Fruit fly (Drosophila melanogaster): ENCODE data around the gene CG33061.

CG33061 gene

dm6 chr3L:16346023-16346422, 16.4 kb downstream of the CG33061 start, which contains the start of gene CG33257:
Gene CG33257 (plus strand): TSS chr3L:16346323.
- TF ChIP-seq cnc (optimal IDR thresholded peaks at IDR 0.05) (no peak), kay (GFP tag; ENCODE audit: borderline replicate concordance) (no peak)

DNA sequence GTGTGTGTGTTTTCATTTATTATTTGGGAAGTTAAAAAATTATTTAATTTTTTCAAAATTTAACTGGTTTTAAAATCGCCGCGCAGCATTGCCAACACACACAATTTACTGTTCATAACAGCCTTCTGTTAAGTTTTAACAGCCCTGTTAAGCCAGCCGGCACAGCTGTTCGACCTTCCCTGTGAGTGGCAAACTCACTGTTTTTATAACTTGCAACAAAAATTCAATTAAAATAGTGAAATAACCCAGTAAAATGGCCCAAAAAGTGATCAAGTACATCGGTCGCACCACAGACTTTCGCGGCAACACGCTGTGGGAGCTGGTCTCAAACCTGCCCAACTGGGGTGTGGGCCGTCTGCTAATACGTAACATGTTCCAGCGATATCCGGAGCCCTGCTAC, 18.3 kb downstream of the CG33061 start, which contains the start of gene mRpS34:
Gene mRpS34, plus strand, starts transcription at position 161 of the 400 bp plus-strand sequence.
- TF ChIP-seq CG1620 (GFP tag; optimal IDR thresholded peaks at IDR 0.05) (no peak), tj (GFP tag; optimal IDR thresholded peaks at IDR 0.05) (no peak), CG7045 (GFP tag; optimal IDR thresholded peaks at IDR 0.05) (no peak), CG33017 (tag; optimal IDR thresholded peaks at IDR 0.05) (no peak), Mnt (GFP tag; optimal IDR thresholded peaks at IDR 0.05) (no peak), CG12768 (GFP tag; optimal IDR thresholded peaks at IDR 0.05) (no peak), toe (GFP tag; optimal IDR thresholded peaks at IDR 0.05) (no peak), cic (GFP tag; optimal IDR thresholded peaks at IDR 0.05) (no peak), CG14711 (tag; optimal IDR thresholded peaks at IDR 0.05) (no peak), Crg-1 (GFP tag; optimal IDR thresholded peaks at IDR 0.05) (no peak), Hr96 (GFP tag; optimal IDR thresholded peaks at IDR 0.05) (no peak), Clk (GFP tag; optimal IDR thresholded peaks at IDR 0.05) (no peak), kay (GFP tag; ENCODE audit: borderline replicate concordance) (no peak)

DNA sequence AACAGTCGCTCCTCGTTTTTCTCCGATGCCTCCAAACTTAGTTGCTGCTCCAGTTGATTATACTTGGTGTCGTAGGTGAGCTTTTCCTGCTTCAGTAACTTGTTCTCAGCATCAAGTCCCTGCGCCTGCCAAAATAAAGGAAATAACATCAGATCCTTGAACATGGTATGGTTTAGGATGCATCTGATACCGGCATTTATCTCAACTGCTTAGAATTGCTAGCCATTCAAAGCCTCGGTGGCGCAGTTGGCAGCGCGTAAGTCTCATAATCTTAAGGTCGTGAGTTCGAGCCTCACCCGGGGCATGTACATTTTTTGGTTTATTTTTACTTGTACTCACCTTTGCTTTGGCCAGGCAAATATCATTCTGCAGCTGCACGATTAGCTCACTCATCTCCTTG, 20.1 kb downstream of the CG33061 start:
- no peak for TF ChIP-seq CG11617 (GFP tag; optimal IDR thresholded peaks at IDR 0.05)
- TF ChIP-seq cnc (optimal IDR thresholded peaks at IDR 0.05) = no peak
- no peak for TF ChIP-seq CG14711 (tag; optimal IDR thresholded peaks at IDR 0.05)
- TF ChIP-seq ovo (GFP tag; optimal IDR thresholded peaks at IDR 0.05) = no peak
- TF ChIP-seq Crg-1 (GFP tag; optimal IDR thresholded peaks at IDR 0.05) = no peak
- TF ChIP-seq CG5204 (GFP tag; optimal IDR thresholded peaks at IDR 0.05) = no peak

DNA sequence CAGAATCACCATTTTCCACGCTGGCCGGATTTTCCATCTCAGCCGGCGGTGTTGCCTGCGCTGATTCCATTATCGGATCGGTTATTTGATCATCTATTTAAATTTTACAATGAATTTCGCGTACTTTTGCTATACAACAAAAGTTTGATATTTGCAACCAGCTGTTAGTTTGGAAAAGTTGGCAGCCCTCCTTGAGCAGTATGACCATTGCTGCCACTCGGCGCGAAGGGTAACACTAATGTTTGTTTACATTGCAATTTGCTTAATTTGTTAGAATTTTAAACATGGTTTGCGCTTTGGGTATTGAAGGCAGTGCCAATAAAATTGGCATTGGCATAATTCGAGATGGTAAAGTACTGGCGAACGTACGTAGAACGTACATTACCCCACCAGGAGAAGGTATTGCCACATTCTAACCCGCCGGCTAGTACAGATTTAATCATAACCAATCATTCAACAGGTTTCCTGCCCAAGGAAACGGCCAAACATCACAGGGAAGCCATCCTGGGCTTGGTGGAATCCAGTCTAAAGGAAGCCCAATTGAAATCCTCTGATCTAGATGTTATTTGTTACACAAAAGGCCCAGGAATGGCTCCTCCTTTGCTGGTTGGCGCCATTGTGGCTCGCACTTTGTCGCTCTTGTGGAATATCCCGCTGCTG, 22.3 kb downstream of the CG33061 start, which contains the start of the genes Golgin104 and Tcs3:
Gene Golgin104, minus strand, starts transcription at position 182 of the 660 bp plus-strand sequence.
Gene Tcs3, plus strand, starts transcription at position 222 of the 660 bp plus-strand sequence.
- peak; percentile 57 for TF ChIP-seq bab1 (GFP tag; optimal IDR thresholded peaks at IDR 0.05)
- no peak for TF ChIP-seq toe (GFP tag; optimal IDR thresholded peaks at IDR 0.05)
- TF ChIP-seq CG7045 (GFP tag; optimal IDR thresholded peaks at IDR 0.05) = no peak
- TF ChIP-seq Mnt (GFP tag; optimal IDR thresholded peaks at IDR 0.05) = no peak
- TF ChIP-seq CG12768 (GFP tag; optimal IDR thresholded peaks at IDR 0.05) = no peak

DNA sequence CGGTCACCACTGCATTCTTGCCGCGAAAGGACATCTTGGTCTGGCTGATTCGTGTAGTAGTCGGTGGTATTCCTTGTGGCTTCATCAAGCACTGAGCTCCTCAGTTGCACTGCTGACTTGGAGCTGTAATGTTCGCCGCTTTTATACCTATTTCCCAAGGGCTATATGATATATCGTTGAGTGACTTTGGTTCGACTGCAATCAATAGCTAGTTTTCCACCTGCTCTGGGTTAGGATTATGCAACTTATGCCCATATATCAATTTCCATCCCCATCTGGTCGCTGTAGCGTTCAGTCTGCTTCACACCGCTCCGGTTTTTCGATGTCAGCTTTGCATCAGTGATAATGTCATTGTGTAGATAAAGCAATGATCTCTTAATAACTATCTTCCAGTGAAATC, 24.6 kb downstream of the CG33061 start, which contains the start of gene Pdh:
Gene Pdh, minus strand, starts transcription at position 101 of the 400 bp plus-strand sequence.
- TF ChIP-seq CG1620 (GFP tag; optimal IDR thresholded peaks at IDR 0.05) (no peak), tj (GFP tag; optimal IDR thresholded peaks at IDR 0.05) (no peak), CG5204 (GFP tag; optimal IDR thresholded peaks at IDR 0.05) (no peak), toe (GFP tag; optimal IDR thresholded peaks at IDR 0.05) (no peak), Hr96 (GFP tag; optimal IDR thresholded peaks at IDR 0.05) (no peak), Crg-1 (GFP tag; optimal IDR thresholded peaks at IDR 0.05) (no peak), CG12768 (GFP tag; optimal IDR thresholded peaks at IDR 0.05) (no peak), cic (GFP tag; optimal IDR thresholded peaks at IDR 0.05) (no peak), cnc (optimal IDR thresholded peaks at IDR 0.05) (no peak), CG33017 (tag; optimal IDR thresholded peaks at IDR 0.05) (no peak), Clk (GFP tag; optimal IDR thresholded peaks at IDR 0.05) (no peak), ovo (GFP tag; optimal IDR thresholded peaks at IDR 0.05) (no peak), pad (GFP tag; optimal IDR thresholded peaks at IDR 0.05) (no peak), Mnt (GFP tag; optimal IDR thresholded peaks at IDR 0.05) (no peak)

DNA sequence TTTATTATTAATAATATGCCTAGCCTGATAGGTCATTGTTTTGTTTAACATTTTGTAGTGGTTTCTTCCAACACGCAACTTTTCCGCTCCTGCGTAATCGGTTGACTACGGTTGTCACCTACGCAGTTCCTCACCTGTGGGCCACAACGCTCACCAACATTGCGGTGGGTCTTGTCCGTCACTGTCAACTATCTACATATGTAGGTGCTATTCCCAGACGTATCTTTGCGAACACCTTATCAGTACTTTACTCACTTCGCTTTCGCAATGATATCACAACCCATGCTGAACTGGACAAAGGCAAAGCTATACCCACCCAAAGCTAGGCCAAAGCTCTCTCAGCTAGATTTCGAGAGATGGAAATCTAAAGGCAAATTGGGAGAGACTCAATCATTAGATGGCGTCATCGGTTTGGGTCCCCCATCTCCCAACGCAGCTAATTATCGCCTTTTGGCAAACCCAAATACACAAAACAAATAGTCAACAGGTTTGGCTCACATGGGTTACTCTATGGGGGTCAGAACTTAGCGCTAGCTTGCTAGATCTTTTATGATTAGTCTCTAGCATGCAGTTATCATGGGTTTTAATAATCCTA, 26.7 kb downstream of the CG33061 start:
- no peak for TF ChIP-seq ovo (GFP tag; optimal IDR thresholded peaks at IDR 0.05)
- no peak for TF ChIP-seq CG11617 (GFP tag; optimal IDR thresholded peaks at IDR 0.05)
- TF ChIP-seq CG33017 (tag; optimal IDR thresholded peaks at IDR 0.05) = peak; percentile 7
- TF ChIP-seq Clk (GFP tag; optimal IDR thresholded peaks at IDR 0.05) = no peak
- no peak for TF ChIP-seq bab1 (GFP tag; optimal IDR thresholded peaks at IDR 0.05)
- TF ChIP-seq CG5204 (GFP tag; optimal IDR thresholded peaks at IDR 0.05) = no peak
- TF ChIP-seq Hr96 (GFP tag; optimal IDR thresholded peaks at IDR 0.05) = no peak
- no peak for TF ChIP-seq cnc (optimal IDR thresholded peaks at IDR 0.05)
- peak; percentile 14 for TF ChIP-seq Mnt (GFP tag; optimal IDR thresholded peaks at IDR 0.05)
- no peak for TF ChIP-seq CG14711 (tag; optimal IDR thresholded peaks at IDR 0.05)
- TF ChIP-seq toe (GFP tag; optimal IDR thresholded peaks at IDR 0.05) = no peak
- peak; percentile 18 for TF ChIP-seq CG12768 (GFP tag; optimal IDR thresholded peaks at IDR 0.05)
- no peak for TF ChIP-seq cic (GFP tag; optimal IDR thresholded peaks at IDR 0.05)
- no peak for TF ChIP-seq CG7045 (GFP tag; optimal IDR thresholded peaks at IDR 0.05)
- TF ChIP-seq pad (GFP tag; optimal IDR thresholded peaks at IDR 0.05) = no peak
- TF ChIP-seq tj (GFP tag; optimal IDR thresholded peaks at IDR 0.05) = no peak
- TF ChIP-seq kay (GFP tag; ENCODE audit: borderline replicate concordance) = peak; percentile 88
- peak; percentile 13 for TF ChIP-seq CG7101 (tag; optimal IDR thresholded peaks at IDR 0.05)
- TF ChIP-seq Crg-1 (GFP tag; optimal IDR thresholded peaks at IDR 0.05) = no peak
- no peak for TF ChIP-seq CG1620 (GFP tag; optimal IDR thresholded peaks at IDR 0.05)

All from whole organism, adult.